Worm (Caenorhabditis elegans) whole organism, L1 larva: Measurements from ENCODE around the gene F53H4.3.

Experiments
- lin-35 ChIP-seq, 2 experiments: fragments of 150-350 bp; optimal IDR thresholded peaks; 2 replicates each; lab custom pipeline; 2014; ENCODE audit warnings: missing biosample characterization in 2 of 2, missing genetic modification characterization in 2 of 2, missing genetic modification reagents in 2 of 2
- lin-39 ChIP-seq: fragments of 150-350 bp; optimal IDR thresholded peaks from 2 replicates; lab custom pipeline; 2014; ENCODE audit warnings: missing biosample characterization, missing genetic modification reagents, missing genetic modification characterization
- nhr-237 ChIP-seq: fragments of 150-350 bp; optimal IDR thresholded peaks from 2 replicates; lab custom pipeline; 2014; ENCODE audit warnings: missing biosample characterization, missing genetic modification characterization
- pax-3 ChIP-seq: fragments of 200-800 bp; sonication (Bioruptor generic); optimal IDR thresholded peaks from 2 replicates; lab custom pipeline; 2018; ENCODE audit warnings: mild to moderate bottlenecking, missing genetic modification characterization, moderate library complexity, missing compliant biosample characterization

DNA sequence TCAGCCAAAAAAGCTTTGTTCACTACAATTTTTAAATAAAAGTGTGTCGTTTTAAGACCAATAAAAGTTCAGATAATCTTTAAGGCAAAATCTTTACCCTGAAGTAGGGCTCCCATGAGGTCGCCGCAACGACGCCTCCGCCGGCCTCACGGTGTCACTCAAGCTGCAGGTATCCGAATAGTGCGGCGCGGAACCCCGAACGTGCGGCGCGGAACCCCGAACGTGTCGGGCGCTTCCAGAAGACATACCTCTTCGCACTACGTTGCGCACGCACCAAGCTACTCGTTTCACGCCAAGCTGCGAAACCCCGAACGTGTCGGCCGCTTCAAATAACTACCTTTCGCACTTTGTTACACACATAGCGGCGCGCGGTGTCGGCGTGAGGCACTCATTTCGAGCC lies 25.4 kb upstream of the F53H4.3 start:
- TF ChIP-seq pax-3 (no peak), nhr-237 (tag; lab: Kevin White, UChicago) (no peak), lin-39 (no peak), lin-35 (GFP tag; optimal IDR thresholded peaks at IDR 0.05; lab: Kevin White, UChicago) (no peak)
